Worm (Caenorhabditis elegans) whole organism, early embryonic: ENCODE results near the gene nhr-158.

Experiments
- B0310.2 ChIP-seq: sonication (generic microtip); optimal IDR thresholded peaks from 2 replicates; lab custom pipeline; 2016; ENCODE audit warnings: mild to moderate bottlenecking, missing genetic modification characterization, missing compliant biosample characterization
- F13C5.2 ChIP-seq: sonication (generic microtip); optimal IDR thresholded peaks from 2 replicates; lab custom pipeline; 2017; ENCODE audit warnings: mild to moderate bottlenecking, missing genetic modification characterization, inconsistent platforms, missing compliant biosample characterization
- aly-1 ChIP-seq: sonication (generic microtip); optimal IDR thresholded peaks from 2 replicates; lab custom pipeline; 2016; ENCODE audit warnings: missing genetic modification characterization, missing compliant biosample characterization
- ama-1 ChIP-seq: fragments of 150-350 bp; optimal IDR thresholded peaks from 2 replicates; lab custom pipeline; 2014
- ceh-13 ChIP-seq: fragments of 200-800 bp; sonication (Bioruptor generic); optimal IDR thresholded peaks from 2 replicates; lab custom pipeline; 2018; ENCODE audit warnings: mild to moderate bottlenecking, missing genetic modification characterization, missing compliant biosample characterization
- ceh-36 ChIP-seq: sonication (generic microtip); optimal IDR thresholded peaks from 2 replicates; lab custom pipeline; 2016; ENCODE audit warnings: missing genetic modification characterization, inconsistent platforms, missing compliant biosample characterization
- ets-7 ChIP-seq: sonication (generic microtip); optimal IDR thresholded peaks from 2 replicates; lab custom pipeline; 2016; ENCODE audit warnings: missing genotype, missing genetic modification characterization, missing compliant biosample characterization
- flt-1 ChIP-seq: fragments of 200-800 bp; sonication (Bioruptor generic); IDR thresholded peaks from 2 replicates; pipeline ENCODE4 v1.3.6; 2022; ENCODE audit warnings: missing genetic modification characterization, missing compliant biosample characterization
- hmbx-1 ChIP-seq: sonication (generic microtip); optimal IDR thresholded peaks from 2 replicates; lab custom pipeline; 2016; ENCODE audit warnings: mild to moderate bottlenecking, missing genetic modification characterization, missing compliant biosample characterization
- hmg-4 ChIP-seq: fragments of 200-800 bp; sonication (Bioruptor generic); optimal IDR thresholded peaks from 2 replicates; lab custom pipeline; 2018; ENCODE audit warnings: mild to moderate bottlenecking, missing genetic modification characterization, missing compliant biosample characterization
- hnd-1 ChIP-seq: sonication (generic microtip); optimal IDR thresholded peaks from 2 replicates; lab custom pipeline; 2016; ENCODE audit warnings: missing genetic modification characterization, missing compliant biosample characterization
- pes-1 ChIP-seq: fragments of 200-800 bp; sonication (Bioruptor generic); IDR thresholded peaks from 2 replicates; pipeline ENCODE4 v1.3.6; 2022; ENCODE audit warnings: missing genetic modification reagents, missing genetic modification characterization, missing compliant biosample characterization
- scrt-1 ChIP-seq: fragments of 200-800 bp; sonication (Bioruptor generic); IDR thresholded peaks from 2 replicates; pipeline ENCODE4 v1.3.6; 2022; ENCODE audit warnings: missing genetic modification characterization, missing compliant biosample characterization
- sea-1 ChIP-seq: fragments of 200-800 bp; sonication (Bioruptor generic); conservative IDR thresholded peaks from 2 replicates; pipeline ENCODE4 v1.3.6; 2022; ENCODE audit warnings: missing genetic modification characterization, missing compliant biosample characterization
- tbx-11 ChIP-seq: fragments of 200-800 bp; sonication (Bioruptor generic); IDR thresholded peaks from 2 replicates; pipeline ENCODE4 v1.3.6; 2022; ENCODE audit warnings: missing genetic modification characterization, missing compliant biosample characterization
- tbx-37 ChIP-seq: fragments of 200-800 bp; sonication (Bioruptor generic); conservative IDR thresholded peaks from 2 replicates; pipeline ENCODE4 v1.3.6; 2022; ENCODE audit warnings: missing genetic modification reagents, missing genetic modification characterization, missing compliant biosample characterization
- tra-4 ChIP-seq: sonication (generic microtip); optimal IDR thresholded peaks from 2 replicates; lab custom pipeline; 2017; ENCODE audit warnings: missing genetic modification characterization, missing compliant biosample characterization

Gene nhr-158

DNA sequence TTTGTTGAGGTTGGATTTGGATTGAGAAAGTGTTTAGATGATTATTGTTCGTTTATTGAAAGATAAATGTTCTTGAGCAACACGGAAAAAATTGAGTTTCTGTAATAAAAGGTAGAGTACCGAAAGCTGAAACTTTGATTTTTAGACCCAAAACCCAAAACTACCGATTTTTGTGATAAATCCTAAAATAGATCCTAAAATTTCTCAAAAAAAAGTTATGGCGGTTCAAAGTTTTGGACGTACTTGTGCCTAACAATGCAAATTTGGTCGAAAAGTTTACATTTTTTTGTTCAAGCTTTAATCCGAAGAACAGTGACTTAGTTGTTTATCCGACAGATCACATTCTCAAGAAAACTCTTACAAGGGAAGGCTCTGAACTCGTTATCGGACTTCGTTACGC is 26.7 kb downstream of the nhr-158 start, which contains the start of gene nhr-185:
Gene nhr-185, minus strand, starts transcription at position 101 of the 400 bp plus-strand sequence.
- no peak for TF ChIP-seq pes-1
- no peak for TF ChIP-seq ets-7 (tag; lab: Kevin White, UChicago)
- TF ChIP-seq aly-1 (tag; lab: Kevin White, UChicago), result no peak
- no peak for TF ChIP-seq hmbx-1 (tag; lab: Kevin White, UChicago)
- TF ChIP-seq F13C5.2 (tag; lab: Kevin White, UChicago), result no peak
- TF ChIP-seq tbx-37, result no peak
- no peak for TF ChIP-seq hnd-1 (tag; lab: Kevin White, UChicago)
- TF ChIP-seq B0310.2 (tag; lab: Kevin White, UChicago), result no peak
- TF ChIP-seq hmg-4 (GFP tag; lab: Kevin White, UChicago), result no peak
- no peak for TF ChIP-seq tra-4 (tag; lab: Kevin White, UChicago)
- TF ChIP-seq tbx-11 (GFP tag; lab: Robert Waterston, UW), result no peak
- TF ChIP-seq ceh-36 (tag; lab: Kevin White, UChicago), result no peak
- TF ChIP-seq scrt-1 (GFP tag; lab: Robert Waterston, UW), result no peak
- no peak for TF ChIP-seq ceh-13 (GFP tag; lab: Kevin White, UChicago)
- no peak for TF ChIP-seq sea-1 (GFP tag; lab: Robert Waterston, UW)
- TF ChIP-seq flt-1 (GFP tag; lab: Robert Waterston, UW), result no peak
- no peak for TF ChIP-seq ama-1 (lab: Kevin White, UChicago)

DNA sequence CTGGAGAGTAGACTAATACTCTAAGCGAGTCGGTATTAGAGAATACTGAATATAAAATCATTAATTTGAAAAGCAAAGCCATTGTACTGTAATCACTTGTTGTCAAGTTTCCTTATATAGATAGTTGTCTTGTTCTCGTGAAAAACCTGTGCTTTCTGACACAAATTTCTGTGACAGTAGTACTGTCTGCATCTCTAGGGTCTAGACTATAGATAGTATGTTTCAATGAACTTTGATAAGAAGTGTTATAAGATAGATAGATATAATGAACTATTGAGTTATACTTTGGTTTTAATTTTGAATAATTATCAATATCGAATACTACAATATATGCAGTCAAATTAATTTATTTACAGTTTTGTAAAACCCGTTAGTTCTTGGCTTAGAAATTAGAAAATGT is 30.0 kb downstream of the nhr-158 start, which contains the start of gene ugt-32:
Gene ugt-32, minus strand, starts transcription at position 82 of the 400 bp plus-strand sequence.
- TF ChIP-seq aly-1 (tag; lab: Kevin White, UChicago) (no peak), sea-1 (GFP tag; lab: Robert Waterston, UW) (no peak), F13C5.2 (tag; lab: Kevin White, UChicago) (no peak), ama-1 (lab: Kevin White, UChicago) (no peak), hmbx-1 (tag; lab: Kevin White, UChicago) (no peak), tbx-11 (GFP tag; lab: Robert Waterston, UW) (no peak), hmg-4 (GFP tag; lab: Kevin White, UChicago) (no peak), ceh-13 (GFP tag; lab: Kevin White, UChicago) (no peak), tbx-37 (no peak), tra-4 (tag; lab: Kevin White, UChicago) (no peak)

DNA sequence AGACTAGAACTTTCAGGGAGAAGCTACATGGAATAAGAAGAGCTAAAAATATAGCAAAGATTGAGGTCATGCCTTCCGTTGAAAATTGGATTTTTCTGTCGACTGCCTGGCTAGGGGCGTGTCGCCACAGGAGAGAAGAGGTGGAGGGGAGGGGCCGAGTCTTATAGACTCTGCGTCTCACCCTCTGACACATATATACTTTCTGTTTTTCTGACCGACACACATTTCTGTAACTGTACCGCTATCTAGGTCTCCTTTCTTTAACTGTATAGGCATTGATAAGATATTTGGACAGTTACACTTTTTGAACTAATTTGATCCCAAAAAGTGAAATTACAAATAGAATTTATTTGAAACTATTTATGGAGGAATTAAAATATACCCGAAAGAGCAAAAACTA is 32.5 kb downstream of the nhr-158 start:
- no peak for TF ChIP-seq ama-1 (lab: Kevin White, UChicago)

DNA sequence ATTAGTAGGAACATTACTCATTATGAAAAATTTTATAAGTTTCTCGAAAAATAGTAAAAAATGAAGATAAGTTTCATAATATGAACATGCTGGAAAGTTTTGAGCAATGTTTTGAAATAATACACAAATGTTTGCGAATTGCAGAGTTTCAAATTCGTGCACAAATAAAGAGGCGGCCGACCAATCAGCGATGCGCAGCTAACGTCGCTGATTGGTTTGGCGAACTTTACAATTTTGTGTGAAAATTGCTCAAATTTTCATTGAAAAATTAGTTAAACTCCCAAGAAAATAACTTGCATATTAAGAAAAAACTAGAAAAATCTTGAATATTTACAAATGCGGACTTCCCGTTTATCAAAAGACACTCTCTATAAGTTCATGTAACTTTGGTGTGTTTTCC is 41.3 kb downstream of the nhr-158 start:
- no peak for TF ChIP-seq hmg-4 (GFP tag; lab: Kevin White, UChicago)

DNA sequence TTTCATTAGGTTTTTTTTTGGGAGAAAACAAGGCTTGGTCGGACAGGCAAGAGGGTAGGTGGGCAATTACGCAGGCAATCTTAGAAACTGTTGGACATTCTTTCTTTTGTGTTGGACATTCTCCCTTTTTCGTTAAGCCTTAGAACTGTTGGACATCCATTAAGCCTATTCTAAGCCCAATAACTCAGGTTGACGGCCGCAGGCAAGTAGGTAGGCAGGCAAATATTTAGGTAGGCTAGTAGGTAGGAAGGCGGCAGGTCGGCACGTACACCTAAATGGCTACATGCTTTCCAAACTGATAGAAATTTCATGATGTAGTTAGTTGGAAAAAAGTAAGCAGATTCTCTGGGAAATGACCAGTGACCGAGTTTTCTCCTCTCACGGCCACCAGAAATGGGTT is 41.8 kb downstream of the nhr-158 start:
- TF ChIP-seq hmbx-1 (tag; lab: Kevin White, UChicago), result no peak
- no peak for TF ChIP-seq hmg-4 (GFP tag; lab: Kevin White, UChicago)
- TF ChIP-seq ama-1 (lab: Kevin White, UChicago), result no peak
- TF ChIP-seq scrt-1 (GFP tag; lab: Robert Waterston, UW), result no peak
- TF ChIP-seq aly-1 (tag; lab: Kevin White, UChicago), result no peak
- TF ChIP-seq ets-7 (tag; lab: Kevin White, UChicago), result no peak
- no peak for TF ChIP-seq flt-1 (GFP tag; lab: Robert Waterston, UW)

DNA sequence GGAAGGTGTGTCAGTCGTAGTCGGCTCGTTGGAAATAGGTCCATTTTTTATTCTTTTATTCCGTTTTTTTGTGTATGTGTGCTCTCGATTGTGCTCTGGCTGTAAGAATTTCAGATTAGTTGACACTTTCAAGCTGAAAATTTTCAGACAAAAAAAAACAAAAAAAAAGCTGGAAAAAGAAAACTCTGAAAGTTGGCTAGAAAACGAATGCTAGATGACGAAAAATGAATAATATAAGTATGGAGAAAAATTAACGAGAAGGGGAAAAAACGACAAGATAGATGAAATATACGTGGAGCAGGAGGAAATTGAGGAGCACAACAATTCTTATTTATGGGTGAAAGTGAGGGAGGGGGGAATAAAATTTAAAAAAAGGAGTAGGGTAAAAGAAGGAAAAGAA is 42.3 kb downstream of the nhr-158 start, which contains the start of gene H10D18.5:
Gene H10D18.5, minus strand, starts transcription at position 101 of the 400 bp plus-strand sequence.
- TF ChIP-seq hmbx-1 (tag; lab: Kevin White, UChicago), result no peak
- no peak for TF ChIP-seq tra-4 (tag; lab: Kevin White, UChicago)
- TF ChIP-seq hnd-1 (tag; lab: Kevin White, UChicago), result no peak
- TF ChIP-seq scrt-1 (GFP tag; lab: Robert Waterston, UW), result no peak
- TF ChIP-seq tbx-37, result no peak
- TF ChIP-seq aly-1 (tag; lab: Kevin White, UChicago), result no peak
- TF ChIP-seq flt-1 (GFP tag; lab: Robert Waterston, UW), result no peak
- no peak for TF ChIP-seq sea-1 (GFP tag; lab: Robert Waterston, UW)
- no peak for TF ChIP-seq ets-7 (tag; lab: Kevin White, UChicago)
- no peak for TF ChIP-seq F13C5.2 (tag; lab: Kevin White, UChicago)
- no peak for TF ChIP-seq ceh-13 (GFP tag; lab: Kevin White, UChicago)

DNA sequence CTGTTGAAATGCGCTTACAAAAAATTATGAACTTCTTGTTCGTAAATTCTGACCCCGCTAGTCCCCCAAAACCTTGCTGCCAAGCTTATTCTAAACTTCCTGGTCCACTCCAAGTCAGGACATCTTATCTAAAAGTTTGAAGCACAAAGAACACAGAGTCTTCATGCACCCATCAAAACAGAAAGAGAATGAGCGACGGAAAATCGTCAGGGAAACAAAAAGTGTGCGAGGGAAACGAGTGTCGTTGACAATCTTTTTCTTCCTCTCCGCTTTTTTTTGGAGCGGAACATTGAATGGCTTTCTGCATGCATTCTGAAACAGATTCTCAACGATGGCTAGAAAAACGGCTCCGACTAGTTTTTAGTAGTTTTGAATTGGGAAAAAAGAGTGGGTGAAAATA is 48.8 kb downstream of the nhr-158 start:
- TF ChIP-seq sea-1 (GFP tag; lab: Robert Waterston, UW), result no peak
- TF ChIP-seq pes-1, result no peak
- TF ChIP-seq flt-1 (GFP tag; lab: Robert Waterston, UW), result no peak
- TF ChIP-seq hmbx-1 (tag; lab: Kevin White, UChicago), result no peak
- TF ChIP-seq F13C5.2 (tag; lab: Kevin White, UChicago), result no peak
- no peak for TF ChIP-seq ets-7 (tag; lab: Kevin White, UChicago)
- no peak for TF ChIP-seq aly-1 (tag; lab: Kevin White, UChicago)
- no peak for TF ChIP-seq ceh-36 (tag; lab: Kevin White, UChicago)
- no peak for TF ChIP-seq scrt-1 (GFP tag; lab: Robert Waterston, UW)
- TF ChIP-seq ceh-13 (GFP tag; lab: Kevin White, UChicago), result no peak
- TF ChIP-seq tra-4 (tag; lab: Kevin White, UChicago), result no peak
